Fruit fly (Drosophila melanogaster) whole organism, embryonic: ENCODE results near the gene CG14339.

Source experiments
- BEAF-32 ChIP-seq: fragments of 200-800 bp; sonication (Bioruptor generic); optimal IDR thresholded peaks from 3 replicates; lab custom pipeline; 2017; ENCODE audit warnings: missing biosample characterization, missing genetic modification characterization, mild to moderate bottlenecking, moderate library complexity, missing genetic modification reagents
- CG10274 ChIP-seq: fragments of 200-800 bp; sonication (Bioruptor generic); optimal IDR thresholded peaks from 3 replicates; lab custom pipeline; 2017; ENCODE audit warnings: missing biosample characterization, mild to moderate bottlenecking, missing genetic modification characterization
- CG12071 ChIP-seq: fragments of 200-800 bp; sonication (Bioruptor generic); optimal IDR thresholded peaks from 3 replicates; lab custom pipeline; 2018; ENCODE audit warnings: missing biosample characterization, mild to moderate bottlenecking, missing genetic modification characterization
- CG12744 ChIP-seq: fragments of 200-800 bp; sonication (Bioruptor generic); optimal IDR thresholded peaks from 2 replicates; lab custom pipeline; 2016; ENCODE audit warnings: missing biosample characterization, missing genetic modification characterization
- CG13624 ChIP-seq: fragments of 200-800 bp; sonication (Bioruptor generic); optimal IDR thresholded peaks from 2 replicates; lab custom pipeline; 2016; ENCODE audit warnings: missing biosample characterization, missing genetic modification characterization
- CG14667 ChIP-seq: fragments of 200-800 bp; sonication (Bioruptor generic); IDR thresholded peaks from 2 replicates; pipeline ENCODE4 v1.3.6; 2022; ENCODE audit warnings: missing biosample characterization, missing genetic modification characterization
- CG14710 ChIP-seq: fragments of 200-800 bp; sonication (Bioruptor generic); optimal IDR thresholded peaks from 3 replicates; lab custom pipeline; 2019; ENCODE audit warnings: missing biosample characterization, mild to moderate bottlenecking, missing genetic modification characterization, moderate library complexity
- CG1603 ChIP-seq: fragments of 200-800 bp; sonication (Bioruptor generic); optimal IDR thresholded peaks from 2 replicates; lab custom pipeline; 2019; ENCODE audit warnings: missing biosample characterization, mild to moderate bottlenecking, missing genetic modification characterization, moderate library complexity
- CG17186 ChIP-seq: fragments of 200-800 bp; sonication (Bioruptor generic); optimal IDR thresholded peaks from 3 replicates; lab custom pipeline; 2017; ENCODE audit warnings: missing biosample characterization, missing genetic modification reagents, missing genetic modification characterization
- CG17568 ChIP-seq: fragments of 200-800 bp; sonication (Bioruptor generic); optimal IDR thresholded peaks from 2 replicates; lab custom pipeline; 2018; ENCODE audit warnings: missing biosample characterization, mild to moderate bottlenecking, missing genetic modification characterization, moderate library complexity
- CG18599 ChIP-seq: fragments of 200-800 bp; sonication (Bioruptor generic); optimal IDR thresholded peaks from 3 replicates; lab custom pipeline; 2017; ENCODE audit warnings: missing biosample characterization, missing genetic modification characterization, mild to moderate bottlenecking, moderate library complexity, missing genetic modification reagents
- CG2678 ChIP-seq: fragments of 200-800 bp; sonication (Bioruptor generic); optimal IDR thresholded peaks from 3 replicates; lab custom pipeline; 2019; ENCODE audit warnings: missing biosample characterization, mild to moderate bottlenecking, missing genetic modification characterization, moderate library complexity
- CG3407 ChIP-seq: fragments of 200-800 bp; sonication (Bioruptor generic); optimal IDR thresholded peaks from 2 replicates; lab custom pipeline; 2018; ENCODE audit warnings: missing biosample characterization, mild to moderate bottlenecking, missing genetic modification characterization
- CG7372 ChIP-seq: fragments of 200-800 bp; sonication (Bioruptor generic); IDR thresholded peaks from 2 replicates; pipeline ENCODE4 v1.3.6; 2022; ENCODE audit warnings: missing biosample characterization, missing genetic modification characterization
- CG7786 ChIP-seq: fragments of 200-800 bp; sonication (Bioruptor generic); optimal IDR thresholded peaks from 2 replicates; lab custom pipeline; 2016; ENCODE audit warnings: missing biosample characterization, missing genetic modification characterization
- CG9609 ChIP-seq: fragments of 200-800 bp; sonication (Bioruptor generic); optimal IDR thresholded peaks from 3 replicates; lab custom pipeline; 2016; ENCODE audit warnings: missing biosample characterization, missing genetic modification characterization
- CG9797 ChIP-seq: fragments of 200-800 bp; sonication (Bioruptor generic); optimal IDR thresholded peaks from 3 replicates; lab custom pipeline; 2018; ENCODE audit warnings: missing biosample characterization, mild to moderate bottlenecking, missing genetic modification characterization
- Deaf1 ChIP-seq: fragments of 200-800 bp; optimal IDR thresholded peaks from 3 replicates; lab custom pipeline; 2019; ENCODE audit warnings: missing biosample characterization, mild to moderate bottlenecking, missing genetic modification characterization, moderate library complexity
- Dip3 ChIP-seq: fragments of 200-800 bp; sonication (Bioruptor generic); optimal IDR thresholded peaks from 3 replicates; lab custom pipeline; 2016; ENCODE audit warnings: missing biosample characterization, missing genetic modification characterization
- Mrtf ChIP-seq: fragments of 200-800 bp; sonication (Bioruptor generic); IDR thresholded peaks from 3 replicates; pipeline ENCODE4 v1.3.6; 2022; ENCODE audit warnings: missing biosample characterization, missing genetic modification characterization
- PHDP ChIP-seq: fragments of 200-800 bp; sonication (Bioruptor generic); optimal IDR thresholded peaks from 3 replicates; lab custom pipeline; 2018; ENCODE audit warnings: missing biosample characterization, mild to moderate bottlenecking, missing genetic modification characterization, moderate library complexity
- Pdp1 ChIP-seq, 2 experiments: fragments of 200-800 bp; sonication (Bioruptor generic); optimal IDR thresholded peaks; 3 replicates each; lab custom pipeline; 2016; ENCODE audit warnings: missing biosample characterization in 2 of 2, missing genetic modification characterization in 2 of 2, mild to moderate bottlenecking in 1 of 2, moderate library complexity in 1 of 2
- Ptx1 ChIP-seq: fragments of 200-800 bp; sonication (Bioruptor generic); IDR thresholded peaks from 2 replicates; pipeline ENCODE4 v1.3.6; 2022; ENCODE audit warnings: missing biosample characterization, missing genetic modification characterization
- Trl ChIP-seq, 3 experiments: fragments of >200 bp in 2 of 3; fragments of 200-800 bp in 1 of 3; sonication (Bioruptor generic) in 1 of 3; optimal IDR thresholded peaks; 2 replicates in 1 of 3; 3 replicates in 2 of 3; lab custom pipeline; 2016 to 2017; ENCODE audit warnings: missing biosample characterization in 1 of 3, missing genetic modification characterization in 1 of 3
- abd-A ChIP-seq: fragments of 200-800 bp; sonication (Bioruptor generic); optimal IDR thresholded peaks from 3 replicates; lab custom pipeline; 2019; ENCODE audit warnings: missing biosample characterization, mild to moderate bottlenecking, missing genetic modification characterization, moderate library complexity
- ac ChIP-seq: fragments of 200-800 bp; sonication (Bioruptor generic); optimal IDR thresholded peaks from 3 replicates; lab custom pipeline; 2017; ENCODE audit warnings: missing biosample characterization, mild to moderate bottlenecking, missing genetic modification characterization
- bigmax ChIP-seq: fragments of 200-800 bp; sonication (Bioruptor generic); optimal IDR thresholded peaks from 2 replicates; lab custom pipeline; 2018; ENCODE audit warnings: missing biosample characterization, mild to moderate bottlenecking, missing genetic modification characterization
- br ChIP-seq: fragments of >200 bp; optimal IDR thresholded peaks from 2 replicates; lab custom pipeline; 2017
- cad ChIP-seq: fragments of >200 bp; optimal IDR thresholded peaks from 2 replicates; lab custom pipeline; 2017; ENCODE audit warnings: missing biosample characterization, missing genetic modification characterization
- chinmo ChIP-seq: fragments of 200-800 bp; sonication (Bioruptor generic); IDR thresholded peaks from 4 replicates; pipeline ENCODE4 v1.3.6; 2022; ENCODE audit warnings: missing biosample characterization, missing genetic modification characterization; ENCODE audit not compliant: partially characterized antibody
- ems ChIP-seq: fragments of 200-800 bp; sonication (Bioruptor generic); optimal IDR thresholded peaks from 3 replicates; lab custom pipeline; 2016; ENCODE audit warnings: missing biosample characterization, missing genetic modification characterization
- en ChIP-seq: fragments of 200-800 bp; sonication (Bioruptor generic); optimal IDR thresholded peaks from 2 replicates; lab custom pipeline; 2016; ENCODE audit warnings: missing biosample characterization, missing genetic modification characterization
- ewg ChIP-seq: fragments of 200-800 bp; sonication (Bioruptor generic); optimal IDR thresholded peaks from 3 replicates; lab custom pipeline; 2017; ENCODE audit warnings: mild to moderate bottlenecking, missing biosample characterization, missing genetic modification reagents, missing genetic modification characterization
- fu2 ChIP-seq: fragments of 200-800 bp; sonication (Bioruptor generic); optimal IDR thresholded peaks from 2 replicates; lab custom pipeline; 2016; ENCODE audit warnings: missing biosample characterization, missing genetic modification characterization
- grn ChIP-seq: fragments of 200-800 bp; sonication (Bioruptor generic); optimal IDR thresholded peaks from 3 replicates; lab custom pipeline; 2017; ENCODE audit warnings: missing biosample characterization, missing genetic modification characterization
- gt ChIP-seq: fragments of 200-800 bp; sonication (Bioruptor generic); IDR thresholded peaks from 2 replicates; pipeline ENCODE4 v1.3.6; 2022; ENCODE audit warnings: missing biosample characterization, missing genetic modification characterization
- jing ChIP-seq: fragments of 200-800 bp; sonication (Bioruptor generic); optimal IDR thresholded peaks from 2 replicates; lab custom pipeline; 2018; ENCODE audit warnings: missing biosample characterization, mild to moderate bottlenecking, missing genetic modification characterization
- lab ChIP-seq: fragments of 200-800 bp; sonication (Bioruptor generic); optimal IDR thresholded peaks from 3 replicates; lab custom pipeline; 2017; ENCODE audit warnings: missing biosample characterization, missing genetic modification characterization, mild to moderate bottlenecking, moderate library complexity, missing genetic modification reagents
- row ChIP-seq: fragments of 200-800 bp; sonication (Bioruptor generic); IDR thresholded peaks from 3 replicates; pipeline ENCODE4 v1.3.6; 2022; ENCODE audit warnings: missing biosample characterization, missing genetic modification characterization
- scrt ChIP-seq: fragments of 200-800 bp; sonication (Bioruptor generic); optimal IDR thresholded peaks from 2 replicates; lab custom pipeline; 2018; ENCODE audit warnings: missing biosample characterization, mild to moderate bottlenecking, missing genetic modification characterization, moderate library complexity
- sens ChIP-seq: fragments of 200-800 bp; sonication (Bioruptor generic); peaks from one replicate; lab custom pipeline; 2016; ENCODE audit warnings: missing biosample characterization, missing genetic modification characterization
- slou ChIP-seq: fragments of 200-800 bp; sonication (Bioruptor generic); optimal IDR thresholded peaks from 3 replicates; lab custom pipeline; 2016; ENCODE audit warnings: missing biosample characterization, missing genetic modification characterization
- stc ChIP-seq: fragments of 200-800 bp; sonication (Bioruptor generic); IDR thresholded peaks from 2 replicates; pipeline ENCODE4 v1.3.6; 2022; ENCODE audit warnings: missing biosample characterization, missing genetic modification characterization
- tio ChIP-seq: fragments of 200-800 bp; sonication (Bioruptor generic); optimal IDR thresholded peaks from 2 replicates; lab custom pipeline; 2017; ENCODE audit warnings: missing biosample characterization, missing genetic modification characterization, inconsistent platforms
- twi ChIP-seq: fragments of 200-800 bp; optimal IDR thresholded peaks from 2 replicates; lab custom pipeline; 2019; ENCODE audit warnings: missing biosample characterization, mild to moderate bottlenecking, missing genetic modification characterization, moderate library complexity
- vvl ChIP-seq: fragments of 200-800 bp; sonication (Bioruptor generic); IDR thresholded peaks from 2 replicates; pipeline ENCODE4 v1.3.6; 2022; ENCODE audit warnings: missing biosample characterization, missing genetic modification characterization

CG14339 gene

dm6 chr2L:1128932-1129887 is 20.9 kb downstream of the CG14339 start, which contains the start of the genes Pino and TBC1D23 (continued):
- TF ChIP-seq en (GFP tag; lab: Kevin White, UChicago) (no peak), CG12071 (GFP tag; lab: Kevin White, UChicago) (no peak), CG3407 (peak; percentile 2), ems (GFP tag; lab: Kevin White, UChicago) (peak; percentile 21), bigmax (GFP tag; lab: Kevin White, UChicago) (no peak), twi (tag; lab: Kevin White, UChicago) (peak; percentile 49), Trl (optimal IDR thresholded peaks at IDR 0.05; lab: Kevin White, UChicago) (no peak), Trl (GFP tag; optimal IDR thresholded peaks at IDR 0.05; lab: Kevin White, UChicago) (peak; percentile 2), ac (GFP tag; lab: Kevin White, UChicago) (no peak), vvl (peak; percentile 70; the same call in 1 of the 2 replicates), CG13624 (GFP tag; lab: Kevin White, UChicago) (peak; percentile 51), cad (GFP tag; lab: Kevin White, UChicago) (no peak), grn (GFP tag; lab: Kevin White, UChicago) (no peak), tio (GFP tag; lab: Kevin White, UChicago) (no peak), Ptx1 (GFP tag; lab: Robert Waterston, UW) (peak; percentile 84), CG9797 (peak; percentile 1), CG14710 (tag; lab: Kevin White, UChicago) (peak; percentile 76), CG9609 (GFP tag; lab: Kevin White, UChicago) (peak; percentile 16), br (lab: Kevin White, UChicago) (no peak), stc (GFP tag; lab: Robert Waterston, UW) (peak; percentile 21; the same call in 1 of the 2 replicates), CG10274 (GFP tag; lab: Kevin White, UChicago) (no peak), gt (no peak), CG17568 (no peak), Dip3 (GFP tag; lab: Kevin White, UChicago) (peak; percentile 41)
- TF ChIP-seq, all 482 proteins: peak for 293

DNA sequence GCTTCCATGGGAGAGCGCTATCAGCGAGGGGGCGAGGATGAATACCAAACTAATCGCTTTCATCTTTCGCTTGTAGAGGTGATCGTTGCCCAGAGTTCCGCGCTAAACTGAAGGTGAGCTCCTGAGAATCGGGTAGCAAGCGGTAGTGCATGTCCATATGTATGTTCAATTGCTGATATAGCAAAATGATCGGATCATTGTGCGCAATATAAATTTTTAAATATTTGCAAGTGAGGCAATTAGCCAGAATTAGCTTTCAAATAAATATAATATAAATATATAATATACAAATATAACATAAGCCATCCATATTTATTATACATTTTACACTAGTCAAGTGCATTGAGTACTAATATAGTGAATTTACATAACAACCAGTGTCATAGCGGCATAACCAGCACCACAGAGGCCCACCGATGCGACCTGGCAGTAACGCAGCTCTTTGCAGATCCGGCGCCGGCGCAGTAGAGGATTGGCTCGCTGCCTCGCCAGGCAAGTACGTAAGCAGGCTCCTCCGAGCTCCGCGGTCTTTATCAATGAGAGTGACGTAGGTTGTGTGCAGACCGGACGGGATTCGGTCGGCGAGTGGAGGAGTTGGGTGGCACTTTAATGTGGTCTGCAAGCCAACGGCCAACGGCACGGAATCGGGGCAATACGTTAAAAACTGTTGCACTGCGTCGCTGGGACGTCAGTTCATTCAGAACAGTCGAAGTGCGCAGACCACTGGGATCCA is 25.8 kb downstream of the CG14339 start, which contains the start of the genes Iris and CG4577:
Gene Iris, minus strand, starts transcription at position 88 of the 733 bp plus-strand sequence.
Gene CG4577, plus strand, starts transcription at position 683 of the 733 bp plus-strand sequence.
- TF ChIP-seq CG7786 (no peak), PHDP (tag; lab: Kevin White, UChicago) (no peak), Pdp1 (GFP tag; optimal IDR thresholded peaks at IDR 0.05; lab: Kevin White, UChicago) (peak in 1 of 2 experiments; percentile 3), CG1603 (tag; lab: Kevin White, UChicago) (no peak), Deaf1 (tag; lab: Kevin White, UChicago) (peak; percentile 15), CG17186 (GFP tag; lab: Kevin White, UChicago) (no peak), CG2678 (tag; lab: Kevin White, UChicago) (no peak), BEAF-32 (GFP tag; lab: Kevin White, UChicago) (no peak), row (GFP tag; lab: Robert Waterston, UW) (peak; percentile 37; the same call in 1 of the 3 replicates), lab (GFP tag; lab: Kevin White, UChicago) (peak; percentile 22), CG14667 (GFP tag; lab: Robert Waterston, UW) (no peak), scrt (GFP tag; lab: Kevin White, UChicago) (peak; percentile 83), abd-A (tag; lab: Kevin White, UChicago) (peak; percentile 9), CG18599 (peak; percentile 16), sens (GFP tag; lab: Kevin White, UChicago) (no peak), jing (GFP tag; lab: Kevin White, UChicago) (no peak), ewg (GFP tag; lab: Kevin White, UChicago) (peak; percentile 60), CG7372 (no peak), Mrtf (GFP tag; lab: Robert Waterston, UW) (0 out of 3 replicates have a peak, but pooled peaks have one; percentile 5), slou (GFP tag; lab: Kevin White, UChicago) (no peak), CG12744 (GFP tag; lab: Kevin White, UChicago) (no peak), fu2 (GFP tag; lab: Kevin White, UChicago) (no peak), chinmo (GFP tag; lab: Robert Waterston, UW) (0 out of 4 replicates have a peak, but pooled peaks have one; percentile 11)
- TF ChIP-seq, all 482 proteins: peak for 10
